Fruit fly (Drosophila melanogaster) whole organism, embryonic: ENCODE data around the gene CG13653.

Source experiments
- Abd-B ChIP-seq: fragments of 200-800 bp; sonication (Bioruptor generic); optimal IDR thresholded peaks from 2 replicates; lab custom pipeline; 2018; ENCODE audit warnings: missing biosample characterization, mild to moderate bottlenecking, missing genetic modification characterization, moderate library complexity
- Dip2 ChIP-seq: fragments of 200-800 bp; sonication (Bioruptor generic); IDR thresholded peaks from 2 replicates; pipeline ENCODE4 v1.3.6; 2022; ENCODE audit warnings: missing biosample characterization, missing genetic modification characterization
- Elba2 ChIP-seq: fragments of 200-800 bp; sonication (Bioruptor generic); optimal IDR thresholded peaks from 3 replicates; lab custom pipeline; 2016; ENCODE audit warnings: missing biosample characterization, missing genetic modification characterization
- Poxn ChIP-seq: fragments of 200-800 bp; sonication (Bioruptor generic); IDR thresholded peaks from 2 replicates; pipeline ENCODE4 v1.3.6; 2022; ENCODE audit warnings: missing biosample characterization, missing genetic modification characterization
- sima ChIP-seq: fragments of 200-800 bp; sonication (Bioruptor generic); optimal IDR thresholded peaks from 2 replicates; lab custom pipeline; 2016; ENCODE audit warnings: missing biosample characterization, missing genetic modification characterization

dm6 chr3R:25241507-25242070, 46.3 kb downstream of the CG13653 start, which contains the start of gene CG11854:
- no peak for TF ChIP-seq Dip2 (GFP tag; lab: Robert Waterston, UW)
- no peak for TF ChIP-seq Poxn (GFP tag; lab: Robert Waterston, UW)
- TF ChIP-seq Abd-B (GFP tag; lab: Kevin White, UChicago) = no peak
- TF ChIP-seq sima = no peak
- no peak for TF ChIP-seq Elba2 (GFP tag; lab: Kevin White, UChicago)
